Worm (Caenorhabditis elegans): Measurements from ENCODE around the gene perm-3.

ce11 chrIV:5388477-5389065 is 6.0 kb downstream of the perm-3 start, which contains the start of gene elo-6:
- TF ChIP-seq flt-1 (GFP tag; IDR thresholded peaks at IDR 0.05) = no peak
- TF ChIP-seq klf-2 (GFP tag; conservative IDR thresholded peaks at IDR 0.05) = no peak
- TF ChIP-seq ztf-29 (GFP tag; IDR thresholded peaks at IDR 0.05) = no peak
- no peak for TF ChIP-seq cog-1 (tag; optimal IDR thresholded peaks at IDR 0.05)
- TF ChIP-seq T22C8.4 (GFP tag; IDR thresholded peaks at IDR 0.05) = no peak
- no peak for TF ChIP-seq med-1 (GFP tag; optimal IDR thresholded peaks at IDR 0.05; ENCODE audit: insufficient read depth)
- no peak for TF ChIP-seq ztf-23 (GFP tag; IDR thresholded peaks at IDR 0.05)
- TF ChIP-seq tab-1 (GFP tag; IDR thresholded peaks at IDR 0.05) = no peak
- TF ChIP-seq ref-1 (GFP tag; conservative IDR thresholded peaks at IDR 0.05) = no peak
